1 fruit fly cellular context compared by ENCODE assay signal in genomic region chr3R:23817566-23818202, dm6.
TF ChIP-seq lines count a peak whose summit lies in the region.

No protein-coding gene starts in this region.

TF ChIP-seq in whole organism, embryonic, 481 proteins besides CTCF, POLR2A, EP300 and RAD21 (continued from another document):
- TF ChIP-seq mam (GFP tag; optimal IDR thresholded peaks at IDR 0.05; lab: Kevin White, UChicago), result peak; percentile 8
- no peak for TF ChIP-seq rib (GFP tag; IDR thresholded peaks at IDR 0.05; lab: Robert Waterston, UW)
- TF ChIP-seq CG16815 (GFP tag; optimal IDR thresholded peaks at IDR 0.05; lab: Kevin White, UChicago), result no peak
- peak; percentile 33; the same call in 1 of the 2 replicates for TF ChIP-seq slbo (GFP tag; IDR thresholded peaks at IDR 0.05; lab: Robert Waterston, UW)
- no peak for TF ChIP-seq pan (optimal IDR thresholded peaks at IDR 0.05; lab: Kevin White, UChicago)
- peak in 1 of 2 experiments; percentile 35 for TF ChIP-seq pan (GFP tag; optimal IDR thresholded peaks at IDR 0.05 in 1 of 2, IDR thresholded peaks at IDR 0.05 in 1 of 2)
- TF ChIP-seq CG10654 (GFP tag; optimal IDR thresholded peaks at IDR 0.05; lab: Kevin White, UChicago), result no peak
- TF ChIP-seq cato (GFP tag; optimal IDR thresholded peaks at IDR 0.05; lab: Kevin White, UChicago; ENCODE audit: borderline replicate concordance), result no peak
- peak; percentile 54 for TF ChIP-seq seq (GFP tag; IDR thresholded peaks at IDR 0.05; lab: Robert Waterston, UW)
- 0 out of 3 replicates have a peak, but pooled peaks have one; percentile 41 for TF ChIP-seq gce (GFP tag; IDR thresholded peaks at IDR 0.05; lab: Robert Waterston, UW)
- TF ChIP-seq BEAF-32 (GFP tag; optimal IDR thresholded peaks at IDR 0.05; lab: Kevin White, UChicago), result no peak
